Worm (Caenorhabditis elegans): ENCODE measurements around the gene tni-3.

tni-3 gene

DNA sequence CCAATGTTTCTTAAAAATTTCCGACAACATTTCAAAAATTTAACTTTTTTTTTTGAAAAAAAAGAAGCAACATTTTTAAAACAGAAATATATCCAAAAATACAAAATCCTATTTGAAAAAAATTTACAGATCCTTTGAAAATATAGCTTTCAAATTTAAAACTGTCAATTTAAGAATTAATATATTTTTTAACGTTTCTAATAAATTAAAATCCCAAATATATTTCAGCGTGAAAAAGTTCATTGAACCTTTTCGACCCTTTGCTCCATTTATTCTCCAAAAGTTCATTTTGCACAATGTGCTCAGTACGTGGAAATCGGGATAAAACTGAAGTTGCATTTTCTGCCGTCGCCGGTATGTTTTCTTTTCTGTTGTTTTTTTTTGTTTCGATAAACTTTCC is 2.1 kb downstream of the tni-3 start, which contains the start of gene phy-3:
TSS of gene phy-3 (plus strand) at position 301 of the 400 bp plus-strand sequence.
- TF ChIP-seq snpc-4 (tag; optimal IDR thresholded peaks at IDR 0.05) (no peak), nhr-23 (tag; optimal IDR thresholded peaks at IDR 0.05) (no peak), nhr-6 (tag; optimal IDR thresholded peaks at IDR 0.05) (no peak), ztf-11 (tag; optimal IDR thresholded peaks at IDR 0.05) (no peak), nhr-21 (tag; optimal IDR thresholded peaks at IDR 0.05) (no peak), mab-5 (tag; optimal IDR thresholded peaks at IDR 0.05) (no peak), sem-4 (tag; optimal IDR thresholded peaks at IDR 0.05) (no peak), lin-11 (tag; optimal IDR thresholded peaks at IDR 0.05) (no peak), F13H6.1 (tag; optimal IDR thresholded peaks at IDR 0.05) (no peak), peb-1 (tag; optimal IDR thresholded peaks at IDR 0.05) (no peak), nhr-25 (tag; optimal IDR thresholded peaks at IDR 0.05) (no peak), lin-39 (tag; optimal IDR thresholded peaks at IDR 0.05) (no peak), alr-1 (tag; optimal IDR thresholded peaks at IDR 0.05) (no peak), gmeb-1 (tag; optimal IDR thresholded peaks at IDR 0.05) (no peak), unc-55 (GFP tag; optimal IDR thresholded peaks at IDR 0.05) (no peak), Y55F3AM.14 (GFP tag; optimal IDR thresholded peaks at IDR 0.05) (no peak), R02D3.7 (tag; optimal IDR thresholded peaks at IDR 0.05) (no peak), lsy-2 (tag; optimal IDR thresholded peaks at IDR 0.05) (no peak), zag-1 (tag; optimal IDR thresholded peaks at IDR 0.05) (no peak)

DNA sequence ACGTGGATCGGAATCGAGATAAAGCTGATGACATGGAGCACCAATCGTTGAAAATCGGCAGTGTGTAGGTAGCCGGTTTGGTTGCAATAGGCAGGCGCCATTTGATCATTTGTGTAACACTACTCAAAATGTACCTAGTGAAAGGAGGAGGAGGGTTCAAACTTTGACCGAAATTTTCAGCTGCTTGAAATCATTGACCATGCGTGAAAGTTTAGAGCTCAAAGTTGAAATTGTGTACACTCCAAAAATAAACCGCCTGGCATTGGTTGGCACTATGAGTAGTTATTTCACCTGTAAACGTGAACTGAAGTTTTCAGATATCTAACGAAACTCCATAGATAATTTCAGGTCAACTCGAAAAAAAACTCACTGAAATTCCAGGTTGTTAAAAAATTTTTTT is 3.0 kb downstream of the tni-3 start, which contains the start of gene srh-215:
TSS of gene srh-215 (minus strand) at position 101 of the 400 bp plus-strand sequence.
- TF ChIP-seq mdl-1 (tag; optimal IDR thresholded peaks at IDR 0.05): no peak
- TF ChIP-seq sem-4 (tag; optimal IDR thresholded peaks at IDR 0.05): no peak
- no peak for TF ChIP-seq elt-1 (tag; optimal IDR thresholded peaks at IDR 0.05)
- no peak for TF ChIP-seq nhr-21 (tag; optimal IDR thresholded peaks at IDR 0.05)
- TF ChIP-seq unc-39 (tag; optimal IDR thresholded peaks at IDR 0.05): no peak
- TF ChIP-seq lsy-2 (tag; optimal IDR thresholded peaks at IDR 0.05): no peak
- TF ChIP-seq C34F6.9 (tag; optimal IDR thresholded peaks at IDR 0.05): no peak
- no peak for TF ChIP-seq ZK546.5 (tag; optimal IDR thresholded peaks at IDR 0.05)
- TF ChIP-seq mbf-1 (tag; optimal IDR thresholded peaks at IDR 0.05): no peak

DNA sequence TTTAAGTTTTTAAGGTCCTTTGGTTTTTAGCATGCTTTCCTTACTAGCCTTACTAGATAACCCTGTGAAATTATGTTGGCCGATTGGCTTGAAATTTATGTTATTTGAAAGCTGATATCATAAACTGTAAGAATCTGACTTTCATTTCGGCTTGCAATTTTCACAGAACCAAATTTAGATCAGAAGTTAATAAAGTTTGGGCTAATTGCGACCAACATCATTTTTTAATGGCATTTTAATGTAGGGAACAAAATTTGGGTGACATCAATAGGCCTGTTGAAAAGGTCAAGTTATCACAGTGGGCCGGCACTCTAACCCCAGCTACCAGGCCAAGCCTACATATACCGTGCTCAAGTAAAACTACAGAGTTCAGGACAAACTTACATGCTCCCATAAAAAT is 3.6 kb downstream of the tni-3 start:
- TF ChIP-seq peb-1 (tag; optimal IDR thresholded peaks at IDR 0.05): no peak
- TF ChIP-seq crh-2 (tag; optimal IDR thresholded peaks at IDR 0.05): no peak
- TF ChIP-seq mdl-1 (tag; optimal IDR thresholded peaks at IDR 0.05): no peak
- no peak for TF ChIP-seq nhr-10 (tag; optimal IDR thresholded peaks at IDR 0.05)
- TF ChIP-seq zag-1 (tag; optimal IDR thresholded peaks at IDR 0.05): no peak
- TF ChIP-seq nhr-21 (tag; optimal IDR thresholded peaks at IDR 0.05): no peak

DNA sequence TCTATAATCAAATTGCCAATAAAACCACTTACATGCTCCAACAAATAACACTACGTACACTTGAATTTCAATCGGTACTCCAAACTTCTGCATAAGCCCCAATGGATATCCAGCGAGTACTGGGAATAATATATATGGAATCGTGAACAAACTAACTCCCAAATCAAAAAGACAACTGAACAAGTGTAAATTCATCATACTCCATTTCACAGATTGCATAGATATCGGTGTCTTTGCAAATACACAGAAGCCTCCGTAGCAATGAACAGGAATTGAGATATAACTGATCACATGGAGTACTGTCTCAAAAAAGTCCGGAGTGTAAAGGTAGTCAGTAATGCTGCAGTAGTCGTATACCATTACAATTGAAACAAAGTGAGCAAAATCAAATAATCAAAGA is 5.5 kb downstream of the tni-3 start, which contains the start of gene srh-214:
TSS of gene srh-214 (minus strand) at position 360 of the 400 bp plus-strand sequence.
- no peak for TF ChIP-seq nhr-129 (tag; optimal IDR thresholded peaks at IDR 0.05)
- no peak for TF ChIP-seq nhr-10 (tag; optimal IDR thresholded peaks at IDR 0.05)
- no peak for TF ChIP-seq zag-1 (tag; optimal IDR thresholded peaks at IDR 0.05)
- TF ChIP-seq egl-27 (tag; optimal IDR thresholded peaks at IDR 0.05): no peak
- TF ChIP-seq skn-1 (tag; optimal IDR thresholded peaks at IDR 0.05): no peak
- no peak for TF ChIP-seq ceh-16 (tag; optimal IDR thresholded peaks at IDR 0.05)
- no peak for TF ChIP-seq fos-1 (tag; optimal IDR thresholded peaks at IDR 0.05)
- TF ChIP-seq elt-1 (tag; optimal IDR thresholded peaks at IDR 0.05): no peak
- no peak for TF ChIP-seq mdl-1 (tag; optimal IDR thresholded peaks at IDR 0.05)
- no peak for TF ChIP-seq nhr-77 (tag; optimal IDR thresholded peaks at IDR 0.05)
- no peak for TF ChIP-seq snpc-4 (tag; optimal IDR thresholded peaks at IDR 0.05)
- TF ChIP-seq ztf-4 (tag; optimal IDR thresholded peaks at IDR 0.05): no peak
- TF ChIP-seq F13H6.1 (tag; optimal IDR thresholded peaks at IDR 0.05): no peak
- no peak for TF ChIP-seq ama-1 (optimal IDR thresholded peaks at IDR 0.05)
- TF ChIP-seq sem-4 (tag; optimal IDR thresholded peaks at IDR 0.05): no peak
- TF ChIP-seq gmeb-1 (tag; optimal IDR thresholded peaks at IDR 0.05): no peak
- TF ChIP-seq dmd-4 (tag; optimal IDR thresholded peaks at IDR 0.05): no peak

DNA sequence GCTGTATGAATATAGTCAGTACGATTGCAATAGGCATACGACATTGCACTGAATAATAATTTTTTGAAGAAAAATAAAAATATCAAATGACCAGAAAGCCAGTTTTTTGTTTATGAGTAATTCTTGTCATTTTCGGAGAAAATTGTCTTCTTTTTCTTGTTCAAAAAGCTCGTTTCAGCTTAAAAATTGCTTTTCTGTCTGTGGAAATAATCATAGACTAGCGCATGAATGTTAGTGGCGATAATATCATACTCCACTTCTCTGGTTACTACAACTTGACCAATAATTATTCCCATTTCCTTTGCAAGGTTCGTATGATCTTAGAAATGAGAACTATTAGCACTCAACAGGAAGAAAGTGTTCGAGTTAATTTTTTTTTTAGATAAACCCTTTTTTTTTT is 7.4 kb downstream of the tni-3 start, which contains the start of gene srh-216:
TSS of gene srh-216 (minus strand) at position 101 of the 400 bp plus-strand sequence.
- no peak for TF ChIP-seq lin-13 (GFP tag; optimal IDR thresholded peaks at IDR 0.05)
- no peak for TF ChIP-seq ztf-4 (tag; optimal IDR thresholded peaks at IDR 0.05)
- no peak for TF ChIP-seq R02D3.7 (tag; optimal IDR thresholded peaks at IDR 0.05)
- TF ChIP-seq mdl-1 (tag; optimal IDR thresholded peaks at IDR 0.05): no peak
- no peak for TF ChIP-seq peb-1 (tag; optimal IDR thresholded peaks at IDR 0.05)
- no peak for TF ChIP-seq aly-2 (tag; optimal IDR thresholded peaks at IDR 0.05)
- no peak for TF ChIP-seq ceh-82 (tag; optimal IDR thresholded peaks at IDR 0.05)
- no peak for TF ChIP-seq sma-9 (GFP tag; optimal IDR thresholded peaks at IDR 0.05)
- TF ChIP-seq sma-9 (tag; optimal IDR thresholded peaks at IDR 0.05): no peak
- TF ChIP-seq snpc-4 (tag; optimal IDR thresholded peaks at IDR 0.05): no peak
- TF ChIP-seq mbf-1 (tag; optimal IDR thresholded peaks at IDR 0.05): no peak
- TF ChIP-seq sma-3 (GFP tag; optimal IDR thresholded peaks at IDR 0.05): no peak

All from whole organism, L2 larva.